Worm (Caenorhabditis elegans) whole organism, late embryonic: Measurements from ENCODE around the gene F41E6.8.

Experiments
- C08G9.2 ChIP-seq: sonication (generic microtip); optimal IDR thresholded peaks from 2 replicates; lab custom pipeline; 2016; ENCODE audit warnings: mild to moderate bottlenecking, missing genetic modification characterization, moderate library complexity, missing compliant biosample characterization
- ahr-1 ChIP-seq: sonication (generic microtip); optimal IDR thresholded peaks from 2 replicates; lab custom pipeline; 2016; ENCODE audit warnings: missing genetic modification characterization, missing compliant biosample characterization
- ama-1 ChIP-seq: fragments of 150-350 bp; optimal IDR thresholded peaks from 2 replicates; lab custom pipeline; 2014
- ceh-14 ChIP-seq: sonication (generic microtip); optimal IDR thresholded peaks from 2 replicates; lab custom pipeline; 2016; ENCODE audit warnings: missing genotype, missing genetic modification characterization, missing compliant biosample characterization
- ceh-19 ChIP-seq: fragments of 200-800 bp; sonication (Bioruptor generic); optimal IDR thresholded peaks from 2 replicates; lab custom pipeline; 2018; ENCODE audit warnings: mild to moderate bottlenecking, missing genetic modification characterization, missing compliant biosample characterization
- ceh-2 ChIP-seq: sonication (generic microtip); optimal IDR thresholded peaks from 2 replicates; lab custom pipeline; 2016; ENCODE audit warnings: missing genotype, missing genetic modification characterization, missing compliant biosample characterization
- ceh-22 ChIP-seq: sonication (generic microtip); optimal IDR thresholded peaks from 2 replicates; lab custom pipeline; 2017; ENCODE audit warnings: missing biosample characterization, missing genetic modification characterization
- ceh-24 ChIP-seq: sonication (generic microtip); optimal IDR thresholded peaks from 2 replicates; lab custom pipeline; 2016; ENCODE audit warnings: mild to moderate bottlenecking, missing genetic modification characterization, missing compliant biosample characterization
- ceh-34 ChIP-seq: sonication (generic microtip); optimal IDR thresholded peaks from 2 replicates; lab custom pipeline; 2016; ENCODE audit warnings: mild to moderate bottlenecking, missing genetic modification characterization, missing compliant biosample characterization
- ceh-45 ChIP-seq: fragments of 200-800 bp; sonication (Bioruptor generic); IDR thresholded peaks from 2 replicates; pipeline ENCODE4 v1.3.6; 2022; ENCODE audit warnings: missing genetic modification reagents, missing genetic modification characterization, missing compliant biosample characterization
- che-1 ChIP-seq: sonication (generic microtip); optimal IDR thresholded peaks from 2 replicates; lab custom pipeline; 2016; ENCODE audit warnings: mild to moderate bottlenecking, missing genetic modification characterization, missing compliant biosample characterization
- dmd-4 ChIP-seq: sonication (generic microtip); optimal IDR thresholded peaks from 2 replicates; lab custom pipeline; 2016; ENCODE audit warnings: borderline replicate concordance, missing genetic modification characterization, missing compliant biosample characterization
- dve-1 ChIP-seq: sonication (generic microtip); optimal IDR thresholded peaks from 2 replicates; lab custom pipeline; 2017; ENCODE audit warnings: antibody characterized with exemption, mild to moderate bottlenecking, missing genetic modification characterization, missing compliant biosample characterization
- fax-1 ChIP-seq: sonication (generic microtip); optimal IDR thresholded peaks from 2 replicates; lab custom pipeline; 2016; ENCODE audit warnings: missing genotype, missing genetic modification characterization, missing compliant biosample characterization
- fkh-10 ChIP-seq: fragments of 150-350 bp; optimal IDR thresholded peaks from 2 replicates; lab custom pipeline; 2014; ENCODE audit warnings: missing biosample characterization, missing genetic modification reagents, missing genetic modification characterization
- fkh-6 ChIP-seq: sonication (generic microtip); optimal IDR thresholded peaks from 2 replicates; lab custom pipeline; 2016; ENCODE audit warnings: missing genetic modification characterization, missing compliant biosample characterization
- hlh-15 ChIP-seq: sonication (generic microtip); optimal IDR thresholded peaks from 2 replicates; lab custom pipeline; 2016; ENCODE audit warnings: missing genetic modification characterization, missing compliant biosample characterization
- hlh-30 ChIP-seq: sonication (generic microtip); optimal IDR thresholded peaks from 2 replicates; lab custom pipeline; 2017; ENCODE audit warnings: antibody characterized with exemption, missing genetic modification characterization, missing compliant biosample characterization; ENCODE audit not compliant: insufficient read depth
- hlh-8 ChIP-seq: sonication (generic microtip); optimal IDR thresholded peaks from 2 replicates; lab custom pipeline; 2016; ENCODE audit warnings: missing genotype, missing genetic modification characterization, missing compliant biosample characterization
- mec-3 ChIP-seq: sonication (generic microtip); optimal IDR thresholded peaks from 2 replicates; lab custom pipeline; 2016; ENCODE audit warnings: borderline replicate concordance, missing genetic modification characterization, missing compliant biosample characterization
- odd-2 ChIP-seq: sonication (generic microtip); optimal IDR thresholded peaks from 2 replicates; lab custom pipeline; 2017; ENCODE audit warnings: antibody characterized with exemption, mild to moderate bottlenecking, missing genetic modification characterization, missing compliant biosample characterization
- pag-3 ChIP-seq: sonication (generic microtip); optimal IDR thresholded peaks from 2 replicates; lab custom pipeline; 2016; ENCODE audit warnings: missing compliant biosample characterization, missing genetic modification characterization, borderline replicate concordance
- pha-2 ChIP-seq: sonication (generic microtip); optimal IDR thresholded peaks from 2 replicates; lab custom pipeline; 2017; ENCODE audit warnings: mild to moderate bottlenecking, missing genetic modification characterization, missing compliant biosample characterization
- pha-4 ChIP-seq: fragments of 150-350 bp; optimal IDR thresholded peaks from 2 replicates; lab custom pipeline; 2018; ENCODE audit warnings: missing biosample characterization, missing genetic modification reagents, missing genetic modification characterization
- pqm-1 ChIP-seq: sonication (generic microtip); optimal IDR thresholded peaks from 2 replicates; lab custom pipeline; 2016; ENCODE audit warnings: missing genetic modification characterization, missing compliant biosample characterization
- pros-1 ChIP-seq: fragments of 150-350 bp; optimal IDR thresholded peaks from 2 replicates; lab custom pipeline; 2014; ENCODE audit warnings: missing biosample characterization, missing genetic modification reagents, missing genetic modification characterization
- ref-2 ChIP-seq: sonication (generic microtip); optimal IDR thresholded peaks from 2 replicates; lab custom pipeline; 2016; ENCODE audit warnings: missing genetic modification characterization, missing compliant biosample characterization
- rnt-1 ChIP-seq: sonication (generic microtip); optimal IDR thresholded peaks from 2 replicates; lab custom pipeline; 2016; ENCODE audit warnings: missing genetic modification characterization, missing compliant biosample characterization
- tbx-2 ChIP-seq: sonication (generic microtip); optimal IDR thresholded peaks from 2 replicates; lab custom pipeline; 2016; ENCODE audit warnings: missing genetic modification characterization, missing compliant biosample characterization
- tbx-7 ChIP-seq: sonication (generic microtip); optimal IDR thresholded peaks from 2 replicates; lab custom pipeline; 2016; ENCODE audit warnings: missing genotype, missing genetic modification characterization, missing compliant biosample characterization
- unc-42 ChIP-seq: sonication (generic microtip); optimal IDR thresholded peaks from 2 replicates; lab custom pipeline; 2016; ENCODE audit warnings: missing genotype, missing genetic modification characterization, missing compliant biosample characterization
- unc-86 ChIP-seq: sonication (generic microtip); optimal IDR thresholded peaks from 2 replicates; lab custom pipeline; 2016; ENCODE audit warnings: missing genetic modification characterization, missing compliant biosample characterization
- zip-5 ChIP-seq: sonication (generic microtip); optimal IDR thresholded peaks from 2 replicates; lab custom pipeline; 2016; ENCODE audit warnings: missing genetic modification characterization, missing compliant biosample characterization

The F41E6.8 gene

DNA sequence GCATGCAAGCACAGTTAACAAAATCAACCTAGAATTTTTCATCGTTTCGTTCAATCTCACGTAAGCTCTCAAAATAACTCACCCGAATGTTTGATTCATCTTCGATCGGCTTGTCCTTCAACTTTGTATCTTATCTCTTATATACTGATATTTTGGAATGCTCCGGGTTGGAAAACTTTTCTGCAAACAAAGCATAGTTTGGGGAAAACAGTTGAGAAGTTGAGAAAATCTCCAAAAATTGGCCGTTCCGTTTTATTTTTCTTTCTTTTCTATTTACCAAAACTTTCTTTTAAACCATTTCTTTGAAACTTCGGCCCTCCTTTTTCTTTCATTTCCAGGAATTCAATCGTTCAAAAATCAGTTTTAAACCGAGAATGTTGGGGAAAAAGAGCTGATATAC is 1.3 kb upstream of the F41E6.8 start, which contains the start of gene F41E6.15:
Gene F41E6.15, minus strand, starts transcription at position 101 of the 400 bp plus-strand sequence.
- no peak for TF ChIP-seq zip-5
- no peak for TF ChIP-seq rnt-1 (tag; lab: Kevin White, UChicago)
- TF ChIP-seq mec-3 (tag; lab: Kevin White, UChicago): no peak
- no peak for TF ChIP-seq fax-1 (tag; lab: Kevin White, UChicago)

DNA sequence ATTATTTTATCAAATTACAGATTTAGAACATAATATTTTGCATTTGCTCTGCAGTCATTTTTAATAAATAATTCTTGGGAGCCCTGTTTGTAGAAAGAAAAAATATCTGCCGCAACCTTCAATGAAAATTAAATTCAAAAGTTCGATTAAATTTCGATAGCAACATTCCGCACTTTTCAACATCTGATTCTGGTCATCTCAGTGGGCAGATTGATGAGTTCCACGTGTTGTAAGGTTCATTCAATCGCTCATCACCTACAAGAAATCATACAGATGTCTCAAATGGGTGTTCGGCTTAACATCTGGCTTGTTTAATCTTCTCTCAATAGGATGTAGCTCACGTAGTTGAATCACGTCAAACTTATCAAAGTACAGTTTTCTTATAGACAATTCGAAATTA is 1.4 kb downstream of the F41E6.8 start:
- no peak for TF ChIP-seq dve-1 (tag; lab: Kevin White, UChicago)
- no peak for TF ChIP-seq ahr-1
- TF ChIP-seq ceh-24 (tag; lab: Kevin White, UChicago): no peak
- TF ChIP-seq fkh-6 (tag; lab: Kevin White, UChicago): no peak
- TF ChIP-seq che-1 (tag; lab: Kevin White, UChicago): no peak
- peak; percentile 15 for TF ChIP-seq hlh-8 (tag; lab: Kevin White, UChicago)
- no peak for TF ChIP-seq hlh-15
- no peak for TF ChIP-seq ceh-22 (tag; lab: Kevin White, UChicago)

DNA sequence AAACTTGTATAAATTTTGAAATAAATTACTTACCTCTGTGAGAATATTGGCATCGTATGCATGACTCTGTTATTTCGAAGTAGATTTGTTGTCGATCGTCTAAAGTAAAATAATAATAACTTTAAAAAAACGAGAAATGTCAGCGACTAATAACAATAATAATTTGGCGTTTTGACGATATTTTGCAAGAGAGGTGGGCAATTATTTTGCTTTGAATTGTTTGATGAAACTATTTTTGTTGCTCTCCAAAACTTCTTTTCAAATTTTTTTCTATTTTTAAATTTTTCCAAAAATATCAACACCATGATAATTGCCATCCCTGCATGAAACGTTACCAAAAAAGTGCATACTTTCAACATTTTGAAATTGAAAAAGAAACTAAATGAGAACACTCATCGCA is 2.1 kb downstream of the F41E6.8 start, which contains the start of gene F41E6.7:
Gene F41E6.7, minus strand, starts transcription at position 101 of the 400 bp plus-strand sequence.
- TF ChIP-seq tbx-2 (tag; lab: Kevin White, UChicago) (no peak), fax-1 (tag; lab: Kevin White, UChicago) (no peak), dmd-4 (tag; lab: Kevin White, UChicago) (no peak), ceh-34 (no peak), hlh-8 (tag; lab: Kevin White, UChicago) (no peak), fkh-10 (GFP tag; lab: Kevin White, UChicago) (no peak), fkh-6 (tag; lab: Kevin White, UChicago) (no peak), ceh-2 (tag; lab: Kevin White, UChicago) (no peak), odd-2 (tag; lab: Kevin White, UChicago) (no peak)

DNA sequence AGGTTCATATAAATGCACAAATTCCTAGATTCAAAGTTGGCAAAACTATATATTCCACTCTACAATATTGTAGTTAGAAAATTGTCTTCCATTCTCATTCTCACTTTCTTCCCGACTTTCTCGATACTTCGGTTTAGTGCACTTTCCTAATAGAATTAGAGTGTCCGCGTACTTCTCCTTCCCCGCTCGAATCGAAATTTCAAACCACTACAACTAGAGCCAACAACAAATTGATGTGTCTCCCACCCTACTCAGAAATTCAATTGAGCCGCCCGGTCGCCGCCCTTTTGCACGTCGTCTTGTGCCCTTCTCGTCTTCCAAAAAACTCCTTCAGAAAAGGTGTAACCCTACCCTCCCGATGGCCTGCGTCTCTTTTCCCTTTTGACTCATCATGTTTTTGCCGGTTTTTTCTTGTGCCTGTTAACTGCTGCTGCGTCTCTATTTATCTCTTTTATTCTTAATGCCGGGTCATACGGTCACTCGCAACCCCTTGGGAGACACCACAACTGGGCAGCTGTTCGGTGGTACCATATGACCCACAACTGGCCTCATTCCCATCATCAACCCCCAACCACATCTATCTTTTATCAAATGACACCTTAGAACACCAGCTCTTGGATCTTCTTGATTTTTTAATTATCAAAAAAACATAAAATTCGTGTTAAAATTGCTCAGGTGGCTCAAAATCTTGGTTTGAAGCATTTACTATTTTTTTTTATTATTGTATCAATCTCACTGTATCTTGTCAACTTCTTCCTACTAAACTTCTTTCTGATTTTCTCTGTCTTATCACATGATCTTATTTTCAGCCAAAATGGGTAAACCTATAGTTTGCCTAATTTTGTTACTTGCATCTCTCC is 7.0 kb downstream of the F41E6.8 start, which contains the start of gene tag-196:
Gene tag-196, plus strand, starts transcription at position 810 of the 860 bp plus-strand sequence.
- TF ChIP-seq ceh-24 (tag; lab: Kevin White, UChicago) (no peak), ceh-45 (GFP tag; lab: Robert Waterston, UW) (0 out of 2 replicates have a peak, but pooled peaks have one; percentile 47), unc-86 (no peak), pqm-1 (no peak), C08G9.2 (tag; lab: Kevin White, UChicago) (no peak), tbx-2 (tag; lab: Kevin White, UChicago) (peak; percentile 37), pha-4 (tag; lab: Kevin White, UChicago) (no peak), ceh-19 (GFP tag; lab: Kevin White, UChicago) (no peak), hlh-30 (peak; percentile 29), ama-1 (lab: Kevin White, UChicago) (no peak), ceh-14 (tag; lab: Kevin White, UChicago) (no peak), pros-1 (tag; lab: Kevin White, UChicago) (no peak), pha-2 (no peak), pag-3 (tag; lab: Kevin White, UChicago) (no peak), unc-42 (tag; lab: Kevin White, UChicago) (peak; percentile 95), tbx-7 (tag; lab: Kevin White, UChicago) (no peak), ref-2 (tag; lab: Kevin White, UChicago) (no peak)
